Worm (Caenorhabditis elegans) whole organism, L3 larva: ENCODE results near the gene ttr-19.
A peak's percentile ranks its signal among the peaks of the same experiment; 100 is the strongest.

Experiments used
- R02D3.7 ChIP-seq: fragments of 150-350 bp; optimal IDR thresholded peaks from 2 replicates; lab custom pipeline; 2014; ENCODE audit warnings: missing biosample characterization, missing genetic modification characterization
- ZK546.5 ChIP-seq: sonication (generic microtip); optimal IDR thresholded peaks from 2 replicates; lab custom pipeline; 2017; ENCODE audit warnings: missing biosample characterization, missing genetic modification characterization
- aly-2 ChIP-seq: fragments of 150-350 bp; optimal IDR thresholded peaks from 2 replicates; lab custom pipeline; 2014; ENCODE audit warnings: missing biosample characterization, missing genetic modification characterization
- ama-1 ChIP-seq: fragments of 150-350 bp; optimal IDR thresholded peaks from 2 replicates; lab custom pipeline; 2018
- ceh-16 ChIP-seq: sonication (generic microtip); optimal IDR thresholded peaks from 2 replicates; lab custom pipeline; 2017; ENCODE audit warnings: missing biosample characterization, missing genetic modification characterization
- ceh-28 ChIP-seq: fragments of 150-350 bp; optimal IDR thresholded peaks from 2 replicates; lab custom pipeline; 2014; ENCODE audit warnings: missing biosample characterization, missing genetic modification reagents, missing genetic modification characterization
- ceh-9 ChIP-seq: sonication (generic microtip); optimal IDR thresholded peaks from 2 replicates; lab custom pipeline; 2018; ENCODE audit warnings: missing biosample characterization, missing genetic modification characterization
- egl-5 ChIP-seq: fragments of 150-350 bp; optimal IDR thresholded peaks from 2 replicates; lab custom pipeline; 2017; ENCODE audit warnings: missing biosample characterization, missing genetic modification reagents, missing genetic modification characterization, inconsistent platforms
- elt-1 ChIP-seq: fragments of 150-350 bp; optimal IDR thresholded peaks from 2 replicates; lab custom pipeline; 2014; ENCODE audit warnings: missing biosample characterization, missing genetic modification characterization
- elt-2 ChIP-seq: sonication (generic microtip); optimal IDR thresholded peaks from 2 replicates; lab custom pipeline; 2016; ENCODE audit warnings: missing genetic modification reagents, mild to moderate bottlenecking, missing genetic modification characterization, missing compliant biosample characterization
- elt-3 ChIP-seq, 3 experiments: fragments of 150-350 bp in 1 of 3; sonication (generic microtip) in 2 of 3; optimal IDR thresholded peaks; 2 replicates in 2 of 3; 4 replicates in 1 of 3; lab custom pipeline; 2014 to 2017; ENCODE audit warnings: missing biosample characterization in 3 of 3, missing genetic modification characterization in 3 of 3
- fkh-10 ChIP-seq: sonication (generic microtip); optimal IDR thresholded peaks from 2 replicates; lab custom pipeline; 2017; ENCODE audit warnings: missing biosample characterization, missing genetic modification reagents, missing genetic modification characterization
- hmg-11 ChIP-seq: sonication (generic microtip); optimal IDR thresholded peaks from 2 replicates; lab custom pipeline; 2016; ENCODE audit warnings: missing genetic modification characterization, missing compliant biosample characterization
- jun-1 ChIP-seq: fragments of 150-350 bp; optimal IDR thresholded peaks from 2 replicates; lab custom pipeline; 2014; ENCODE audit warnings: missing biosample characterization, missing genetic modification reagents, missing genetic modification characterization
- lin-15B ChIP-seq: fragments of 150-350 bp; optimal IDR thresholded peaks from 2 replicates; lab custom pipeline; 2014; ENCODE audit warnings: missing biosample characterization, missing genetic modification characterization
- lin-39 ChIP-seq: fragments of 150-350 bp; optimal IDR thresholded peaks from 2 replicates; lab custom pipeline; 2018; ENCODE audit warnings: missing biosample characterization, missing genetic modification reagents, missing genetic modification characterization
- lsy-12 ChIP-seq: sonication (generic microtip); optimal IDR thresholded peaks from 2 replicates; lab custom pipeline; 2016; ENCODE audit warnings: mild to moderate bottlenecking, missing genetic modification characterization, missing compliant biosample characterization
- mdl-1 ChIP-seq: fragments of 150-350 bp; optimal IDR thresholded peaks from 2 replicates; lab custom pipeline; 2014; ENCODE audit warnings: missing biosample characterization, missing genetic modification characterization
- mml-1 ChIP-seq: fragments of 150-350 bp; sonication (generic microtip); optimal IDR thresholded peaks from 3 replicates; lab custom pipeline; 2014; ENCODE audit warnings: missing biosample characterization, missing genetic modification characterization
- nfya-1 ChIP-seq: sonication (generic microtip); optimal IDR thresholded peaks from 2 replicates; lab custom pipeline; 2017; ENCODE audit warnings: missing genetic modification characterization, mild to moderate bottlenecking, missing compliant biosample characterization, antibody characterized with exemption, moderate library complexity; ENCODE audit not compliant: insufficient read depth
- nhr-12 ChIP-seq: fragments of 150-350 bp; optimal IDR thresholded peaks from 2 replicates; lab custom pipeline; 2014; ENCODE audit warnings: missing biosample characterization, missing genetic modification characterization
- nhr-23 ChIP-seq: fragments of 150-350 bp; optimal IDR thresholded peaks from 2 replicates; lab custom pipeline; 2014; ENCODE audit warnings: missing biosample characterization, missing genetic modification reagents, missing genetic modification characterization
- nhr-237 ChIP-seq: fragments of 150-350 bp; optimal IDR thresholded peaks from 2 replicates; lab custom pipeline; 2014; ENCODE audit warnings: missing biosample characterization, missing genetic modification characterization
- nhr-25 ChIP-seq: sonication (generic microtip); optimal IDR thresholded peaks from 2 replicates; lab custom pipeline; 2017; ENCODE audit warnings: missing biosample characterization, missing genetic modification characterization
- nhr-28 ChIP-seq: fragments of 150-350 bp; optimal IDR thresholded peaks from 2 replicates; lab custom pipeline; 2014; ENCODE audit warnings: missing biosample characterization, missing genetic modification characterization
- nhr-43 ChIP-seq: sonication (generic microtip); optimal IDR thresholded peaks from 2 replicates; lab custom pipeline; 2016; ENCODE audit warnings: mild to moderate bottlenecking, missing genetic modification characterization, missing compliant biosample characterization; ENCODE audit not compliant: poor library complexity, severe bottlenecking
- nhr-67 ChIP-seq: fragments of 150-350 bp; optimal IDR thresholded peaks from 2 replicates; lab custom pipeline; 2014; ENCODE audit warnings: missing biosample characterization, missing genetic modification characterization
- nhr-76 ChIP-seq: fragments of 150-350 bp; sonication (generic microtip); optimal IDR thresholded peaks from 5 replicates; lab custom pipeline; 2014; ENCODE audit warnings: missing biosample characterization, missing genetic modification characterization
- pha-4 ChIP-seq: fragments of 150-350 bp; optimal IDR thresholded peaks from 2 replicates; lab custom pipeline; 2014; ENCODE audit warnings: missing biosample characterization, missing genetic modification reagents, missing genetic modification characterization
- pqm-1 ChIP-seq: fragments of 150-350 bp; optimal IDR thresholded peaks from 2 replicates; lab custom pipeline; 2017; ENCODE audit warnings: missing biosample characterization, missing genetic modification characterization, inconsistent platforms
- snpc-4 ChIP-seq: fragments of 150-350 bp; optimal IDR thresholded peaks from 2 replicates; lab custom pipeline; 2014; ENCODE audit warnings: missing biosample characterization, missing genetic modification characterization
- tbx-2 ChIP-seq: sonication (generic microtip); optimal IDR thresholded peaks from 2 replicates; lab custom pipeline; 2016; ENCODE audit warnings: mild to moderate bottlenecking, missing genetic modification characterization, missing compliant biosample characterization
- unc-39 ChIP-seq: sonication (generic microtip); optimal IDR thresholded peaks from 4 replicates; lab custom pipeline; 2017; ENCODE audit warnings: missing biosample characterization, missing genetic modification characterization
- unc-62 ChIP-seq: fragments of 150-350 bp; sonication (generic microtip); optimal IDR thresholded peaks from 4 replicates; lab custom pipeline; 2014; ENCODE audit warnings: missing biosample characterization, missing genetic modification reagents, missing genetic modification characterization
- zag-1 ChIP-seq: fragments of 150-350 bp; optimal IDR thresholded peaks from 2 replicates; lab custom pipeline; 2014; ENCODE audit warnings: missing biosample characterization, missing genetic modification characterization
- ztf-11 ChIP-seq: fragments of 150-350 bp; optimal IDR thresholded peaks from 2 replicates; lab custom pipeline; 2014; ENCODE audit warnings: missing biosample characterization, missing genetic modification characterization
- ztf-4 ChIP-seq: fragments of 150-350 bp; optimal IDR thresholded peaks from 2 replicates; lab custom pipeline; 2014; ENCODE audit warnings: missing biosample characterization, missing genetic modification characterization

ttr-19 gene

ce11 chrV:10212027-10212426 lies 15.2 kb downstream of the ttr-19 start, which contains the start of gene zhit-3:
TSS of gene zhit-3 (minus strand) at chrV:10212127.
- TF ChIP-seq unc-39 (tag; lab: Kevin White, UChicago) (no peak), nhr-25 (no peak), tbx-2 (no peak), elt-2 (no peak), fkh-10 (no peak), unc-62 (no peak)
- TF ChIP-seq, all 47 proteins: peak for 0

- no peak for TF ChIP-seq lin-39 (tag; lab: Kevin White, UChicago)
- no peak for TF ChIP-seq mdl-1 (tag; lab: Kevin White, UChicago)
- TF ChIP-seq snpc-4 (tag; lab: Kevin White, UChicago) = no peak
- TF ChIP-seq elt-3 (tag; optimal IDR thresholded peaks at IDR 0.05; lab: Kevin White, UChicago) = no peak
- TF ChIP-seq nhr-12 (tag; lab: Kevin White, UChicago) = no peak
- no peak for TF ChIP-seq aly-2 (tag; lab: Kevin White, UChicago)
- TF ChIP-seq lin-15B (tag; lab: Kevin White, UChicago) = no peak
- TF ChIP-seq nhr-23 = no peak
- no peak for TF ChIP-seq jun-1 (tag; lab: Kevin White, UChicago)
- TF ChIP-seq fkh-10 = no peak
- no peak for TF ChIP-seq ztf-4 (tag; lab: Kevin White, UChicago)
- TF ChIP-seq ceh-9 (tag; lab: Kevin White, UChicago) = no peak
- TF ChIP-seq elt-1 (tag; lab: Kevin White, UChicago) = no peak
- no peak for TF ChIP-seq ztf-11 (tag; lab: Kevin White, UChicago)
- no peak for TF ChIP-seq tbx-2
- TF ChIP-seq nhr-237 (tag; lab: Kevin White, UChicago) = no peak
- TF ChIP-seq ama-1 (lab: Kevin White, UChicago) = no peak
- TF ChIP-seq egl-5 (tag; lab: Kevin White, UChicago) = no peak
- TF ChIP-seq ceh-16 (tag; lab: Kevin White, UChicago) = no peak
These were observed 17.0 kb downstream of the ttr-19 start, which contains the start of gene tftc-3 for ce11 chrV:10210244-10210643. TSS of gene tftc-3 (minus strand) at chrV:10210344.

ce11 chrV:10206502-10206901 lies 20.7 kb downstream of the ttr-19 start, which contains the start of gene rpc-25:
TSS of gene rpc-25 (minus strand) at chrV:10206602.
- TF ChIP-seq nhr-23 (no peak), mml-1 (tag; lab: Kevin White, UChicago) (no peak), snpc-4 (tag; lab: Kevin White, UChicago) (no peak), zag-1 (tag; lab: Kevin White, UChicago) (no peak)
- TF ChIP-seq, all 47 proteins: peak for 0

ce11 chrV:10205483-10205882 lies 21.8 kb downstream of the ttr-19 start, which contains the start of gene ZK856.16:
TSS of gene ZK856.16 (minus strand) at chrV:10205583.
- TF ChIP-seq egl-5 (tag; lab: Kevin White, UChicago) (no peak), nhr-28 (no peak), ceh-9 (tag; lab: Kevin White, UChicago) (no peak), elt-3 (tag; optimal IDR thresholded peaks at IDR 0.05; lab: Kevin White, UChicago) (no peak), nhr-25 (no peak), nhr-76 (no peak)
- TF ChIP-seq, all 47 proteins: peak for 0

- peak; percentile 88 for TF ChIP-seq pha-4 (tag; lab: Kevin White, UChicago)
- TF ChIP-seq unc-39 (tag; lab: Kevin White, UChicago) = no peak
- peak; percentile 43 for TF ChIP-seq elt-2
- no peak for TF ChIP-seq elt-3 (tag; optimal IDR thresholded peaks at IDR 0.05; lab: Kevin White, UChicago)
- no peak for TF ChIP-seq nhr-76
- TF ChIP-seq ZK546.5 (tag; lab: Kevin White, UChicago) = no peak
- TF ChIP-seq pqm-1 (tag; lab: Kevin White, UChicago) = peak; percentile 30
- TF ChIP-seq ceh-28 = peak; percentile 33
- TF ChIP-seq R02D3.7 (tag; lab: Kevin White, UChicago) = peak; percentile 86
- TF ChIP-seq snpc-4 (tag; lab: Kevin White, UChicago) = peak; percentile 60
- TF ChIP-seq hmg-11 (tag; lab: Kevin White, UChicago) = peak; percentile 28
- TF ChIP-seq fkh-10 = peak; percentile 28
- peak; percentile 39 for TF ChIP-seq jun-1 (tag; lab: Kevin White, UChicago)
- no peak for TF ChIP-seq ceh-9 (tag; lab: Kevin White, UChicago)
- peak; percentile 68 for TF ChIP-seq lsy-12 (tag; lab: Kevin White, UChicago)
- TF ChIP-seq nhr-23 = peak; percentile 68
- no peak for TF ChIP-seq nhr-28
- no peak for TF ChIP-seq nhr-67 (tag; lab: Kevin White, UChicago)
- TF ChIP-seq nfya-1 (tag; lab: Kevin White, UChicago) = peak; percentile 61
- TF ChIP-seq tbx-2 = peak; percentile 29
- peak; percentile 59 for TF ChIP-seq nhr-43
- TF ChIP-seq elt-1 (tag; lab: Kevin White, UChicago) = no peak
- no peak for TF ChIP-seq nhr-25
- TF ChIP-seq lin-15B (tag; lab: Kevin White, UChicago) = peak; percentile 92
These were observed 22.3 kb downstream of the ttr-19 start, which contains the start of the genes ZK856.19 and ZK856.11 for ce11 chrV:10204863-10205338. TSS of gene ZK856.19 (minus strand) at chrV:10204913. TSS of gene ZK856.11 (minus strand) at chrV:10204938.
